Worm (Caenorhabditis elegans): ENCODE measurements around the gene Y39C12A.9.

Gene Y39C12A.9

ce11 chrIV:12217142-12217541 is 41.9 kb downstream of the Y39C12A.9 start:
- TF ChIP-seq flt-1 (GFP tag; IDR thresholded peaks at IDR 0.05) = no peak
- TF ChIP-seq tab-1 (GFP tag; IDR thresholded peaks at IDR 0.05) = no peak
- TF ChIP-seq ref-1 (GFP tag; conservative IDR thresholded peaks at IDR 0.05) = no peak
- no peak for TF ChIP-seq med-1 (GFP tag; optimal IDR thresholded peaks at IDR 0.05; ENCODE audit: insufficient read depth)
- TF ChIP-seq ztf-23 (GFP tag; IDR thresholded peaks at IDR 0.05) = no peak
- no peak for TF ChIP-seq cog-1 (tag; optimal IDR thresholded peaks at IDR 0.05)
- TF ChIP-seq ztf-29 (GFP tag; IDR thresholded peaks at IDR 0.05) = no peak
- no peak for TF ChIP-seq klf-2 (GFP tag; conservative IDR thresholded peaks at IDR 0.05)
- no peak for TF ChIP-seq T22C8.4 (GFP tag; IDR thresholded peaks at IDR 0.05)

- no peak for TF ChIP-seq ztf-29 (GFP tag; IDR thresholded peaks at IDR 0.05)
- TF ChIP-seq flt-1 (GFP tag; IDR thresholded peaks at IDR 0.05) = no peak
- no peak for TF ChIP-seq cog-1 (tag; optimal IDR thresholded peaks at IDR 0.05)
- no peak for TF ChIP-seq T22C8.4 (GFP tag; IDR thresholded peaks at IDR 0.05)
Measured at ce11 chrIV:12215762-12216295, 43.2 kb downstream of the Y39C12A.9 start, which contains the start of gene phy-2. TSS of gene phy-2 (minus strand) at chrIV:12215987.

ce11 chrIV:12212814-12213213 is 46.2 kb downstream of the Y39C12A.9 start:
- no peak for TF ChIP-seq T22C8.4 (GFP tag; IDR thresholded peaks at IDR 0.05)
- no peak for TF ChIP-seq flt-1 (GFP tag; IDR thresholded peaks at IDR 0.05)
- no peak for TF ChIP-seq med-1 (GFP tag; optimal IDR thresholded peaks at IDR 0.05; ENCODE audit: insufficient read depth)
- no peak for TF ChIP-seq cog-1 (tag; optimal IDR thresholded peaks at IDR 0.05)
- no peak for TF ChIP-seq tab-1 (GFP tag; IDR thresholded peaks at IDR 0.05)
- no peak for TF ChIP-seq klf-2 (GFP tag; conservative IDR thresholded peaks at IDR 0.05)
- TF ChIP-seq ref-1 (GFP tag; conservative IDR thresholded peaks at IDR 0.05) = no peak
- TF ChIP-seq ztf-23 (GFP tag; IDR thresholded peaks at IDR 0.05) = no peak
- TF ChIP-seq ztf-29 (GFP tag; IDR thresholded peaks at IDR 0.05) = no peak

ce11 chrIV:12211292-12211691 is 47.7 kb downstream of the Y39C12A.9 start:
- no peak for TF ChIP-seq cog-1 (tag; optimal IDR thresholded peaks at IDR 0.05)
- no peak for TF ChIP-seq ref-1 (GFP tag; conservative IDR thresholded peaks at IDR 0.05)
- no peak for TF ChIP-seq ztf-23 (GFP tag; IDR thresholded peaks at IDR 0.05)
- no peak for TF ChIP-seq flt-1 (GFP tag; IDR thresholded peaks at IDR 0.05)
- TF ChIP-seq T22C8.4 (GFP tag; IDR thresholded peaks at IDR 0.05) = no peak
- no peak for TF ChIP-seq tab-1 (GFP tag; IDR thresholded peaks at IDR 0.05)
- TF ChIP-seq ztf-29 (GFP tag; IDR thresholded peaks at IDR 0.05) = no peak
- no peak for TF ChIP-seq med-1 (GFP tag; optimal IDR thresholded peaks at IDR 0.05; ENCODE audit: insufficient read depth)
- no peak for TF ChIP-seq klf-2 (GFP tag; conservative IDR thresholded peaks at IDR 0.05)

ce11 chrIV:12208984-12209676 is 49.9 kb downstream of the Y39C12A.9 start, which contains the start of the genes marb-1 and F35G2.3:
TSS of gene marb-1 (minus strand) at chrIV:12209010.
TSS of gene F35G2.3 (plus strand) at chrIV:12209626.
- TF ChIP-seq tab-1 (GFP tag; IDR thresholded peaks at IDR 0.05) = no peak

- TF ChIP-seq ztf-23 (GFP tag; IDR thresholded peaks at IDR 0.05) (no peak), T22C8.4 (GFP tag; IDR thresholded peaks at IDR 0.05) (no peak), tab-1 (GFP tag; IDR thresholded peaks at IDR 0.05) (no peak), flt-1 (GFP tag; IDR thresholded peaks at IDR 0.05) (no peak)
Measured at ce11 chrIV:12207873-12208272, 51.1 kb downstream of the Y39C12A.9 start.
